Worm (Caenorhabditis elegans) whole organism, L1 larva: ENCODE data around the gene F10E9.2.

Experiments
- C34B4.2 ChIP-seq: sonication (generic microtip); optimal IDR thresholded peaks from 2 replicates; lab custom pipeline; 2017; ENCODE audit warnings: mild to moderate bottlenecking, missing genetic modification characterization, missing compliant biosample characterization
- alr-1 ChIP-seq: fragments of 200-800 bp; sonication (Bioruptor generic); optimal IDR thresholded peaks from 2 replicates; lab custom pipeline; 2018; ENCODE audit warnings: borderline replicate concordance, mild to moderate bottlenecking, missing genetic modification characterization, missing compliant biosample characterization
- ceh-63 ChIP-seq: fragments of 200-800 bp; sonication (Bioruptor generic); optimal IDR thresholded peaks from 2 replicates; lab custom pipeline; 2018; ENCODE audit warnings: mild to moderate bottlenecking, missing genetic modification characterization, missing compliant biosample characterization
- ceh-82 ChIP-seq, 3 experiments: fragments of 150-350 bp in 1 of 3; sonication (generic microtip) in 2 of 3; optimal IDR thresholded peaks; 2 replicates each; lab custom pipeline; 2014 to 2017; ENCODE audit warnings: missing biosample characterization in 3 of 3, missing genetic modification characterization in 3 of 3
- lir-3 ChIP-seq: sonication (generic microtip); optimal IDR thresholded peaks from 2 replicates; lab custom pipeline; 2016; ENCODE audit warnings: mild to moderate bottlenecking, missing genetic modification characterization, moderate library complexity, missing compliant biosample characterization; ENCODE audit not compliant: poor library complexity
- mdl-1 ChIP-seq, 2 experiments: fragments of 150-350 bp; optimal IDR thresholded peaks; 2 replicates each; lab custom pipeline; 2014 to 2017; ENCODE audit warnings: missing biosample characterization in 2 of 2, missing genetic modification characterization in 2 of 2, inconsistent platforms in 1 of 2
- nhr-12 ChIP-seq: sonication (generic microtip); optimal IDR thresholded peaks from 2 replicates; lab custom pipeline; 2017; ENCODE audit warnings: missing biosample characterization, missing genetic modification characterization
- sup-37 ChIP-seq: fragments of 200-800 bp; sonication (Bioruptor generic); optimal IDR thresholded peaks from 2 replicates; lab custom pipeline; 2018; ENCODE audit warnings: mild to moderate bottlenecking, missing genetic modification characterization, missing compliant biosample characterization

- TF ChIP-seq ceh-63 (GFP tag; lab: Kevin White, UChicago) (no peak), nhr-12 (tag; lab: Kevin White, UChicago) (no peak), mdl-1 (tag; optimal IDR thresholded peaks at IDR 0.05; lab: Kevin White, UChicago) (no peak), sup-37 (GFP tag; lab: Kevin White, UChicago) (no peak), ceh-82 (tag; optimal IDR thresholded peaks at IDR 0.05; lab: Kevin White, UChicago) (no peak), alr-1 (tag; lab: Kevin White, UChicago) (no peak), C34B4.2 (tag; lab: Kevin White, UChicago) (no peak), lir-3 (tag; lab: Kevin White, UChicago) (no peak)
These were observed 42.9 kb downstream of the F10E9.2 start for ce11 chrIII:8355462-8355815.
